Worm (Caenorhabditis elegans): ENCODE measurements around the gene R02E4.3.

DNA sequence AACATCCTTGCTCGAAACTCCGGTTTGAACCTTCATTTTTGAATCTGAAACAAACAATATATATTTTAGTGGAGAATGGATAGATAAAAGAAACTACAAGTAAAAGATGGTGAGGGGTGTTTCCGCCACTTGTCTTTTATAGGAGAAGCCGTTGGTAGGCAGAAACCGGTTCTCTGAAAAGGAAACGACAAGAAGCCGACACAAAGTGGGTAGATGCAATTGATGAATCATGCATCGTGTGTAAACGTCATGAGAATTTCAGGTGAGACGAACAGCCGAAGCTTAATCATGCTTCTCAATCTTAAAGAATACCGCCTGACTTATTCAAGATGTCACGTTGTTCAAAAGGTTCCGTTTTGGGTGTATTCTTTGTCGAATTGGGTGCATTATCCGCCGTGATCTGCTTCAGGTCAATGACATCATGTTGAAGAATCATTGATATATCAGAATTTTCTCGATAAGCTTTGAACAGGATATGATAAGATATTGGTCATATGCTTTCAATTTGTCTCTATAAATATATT is at the start of gene R02E4.3:
- TF ChIP-seq ama-1 (optimal IDR thresholded peaks at IDR 0.05) (no peak), skn-1 (tag; optimal IDR thresholded peaks at IDR 0.05) (no peak), pqm-1 (tag; optimal IDR thresholded peaks at IDR 0.05) (no peak), mdl-1 (tag; optimal IDR thresholded peaks at IDR 0.05) (no peak), jun-1 (tag; optimal IDR thresholded peaks at IDR 0.05) (no peak), nhr-237 (tag; optimal IDR thresholded peaks at IDR 0.05) (no peak), elt-2 (tag; optimal IDR thresholded peaks at IDR 0.05) (no peak), lin-39 (tag; optimal IDR thresholded peaks at IDR 0.05) (no peak), R02D3.7 (tag; optimal IDR thresholded peaks at IDR 0.05) (no peak), nhr-23 (tag; optimal IDR thresholded peaks at IDR 0.05) (peak; percentile 50), unc-62 (GFP tag; optimal IDR thresholded peaks at IDR 0.05) (no peak), ceh-82 (tag; optimal IDR thresholded peaks at IDR 0.05) (no peak), ceh-28 (tag; optimal IDR thresholded peaks at IDR 0.05) (no peak)

Data from whole organism, L3 larva.